Fruit fly (Drosophila melanogaster) whole organism, embryonic: ENCODE results near the gene CG13386.
A peak's percentile ranks its signal among the peaks of the same experiment; 100 is the strongest.

Source experiments
- Asciz ChIP-seq: fragments of 200-800 bp; sonication (Bioruptor generic); optimal IDR thresholded peaks from 2 replicates; lab custom pipeline; 2017; ENCODE audit warnings: missing biosample characterization, mild to moderate bottlenecking, missing genetic modification characterization, missing genetic modification reagents
- BEAF-32 ChIP-seq: fragments of 200-800 bp; sonication (Bioruptor generic); optimal IDR thresholded peaks from 3 replicates; lab custom pipeline; 2017; ENCODE audit warnings: missing biosample characterization, missing genetic modification characterization, mild to moderate bottlenecking, moderate library complexity, missing genetic modification reagents
- Bgb ChIP-seq: fragments of 200-800 bp; sonication (Bioruptor generic); IDR thresholded peaks from 2 replicates; pipeline ENCODE4 v1.3.6; 2022; ENCODE audit warnings: missing biosample characterization, missing genetic modification characterization; ENCODE audit not compliant: partially characterized antibody
- CG11504 ChIP-seq: fragments of 200-800 bp; sonication (Bioruptor generic); optimal IDR thresholded peaks from 3 replicates; lab custom pipeline; 2019; ENCODE audit warnings: missing biosample characterization, mild to moderate bottlenecking, missing genetic modification characterization, moderate library complexity
- CG12659 ChIP-seq: fragments of 200-800 bp; sonication (Bioruptor generic); optimal IDR thresholded peaks from 3 replicates; lab custom pipeline; 2017; ENCODE audit warnings: mild to moderate bottlenecking, missing biosample characterization, missing genetic modification reagents, missing genetic modification characterization
- CG13624 ChIP-seq: fragments of 200-800 bp; sonication (Bioruptor generic); optimal IDR thresholded peaks from 2 replicates; lab custom pipeline; 2016; ENCODE audit warnings: missing biosample characterization, missing genetic modification characterization
- CG14860 ChIP-seq: fragments of 200-800 bp; sonication (Bioruptor generic); IDR thresholded peaks from 3 replicates; pipeline ENCODE4 v1.3.6; 2022; ENCODE audit warnings: missing biosample characterization, missing genetic modification characterization; ENCODE audit not compliant: partially characterized antibody
- CG2120 ChIP-seq: fragments of 200-800 bp; sonication (Bioruptor generic); optimal IDR thresholded peaks from 3 replicates; lab custom pipeline; 2016; ENCODE audit warnings: missing biosample characterization, missing genetic modification characterization
- CG3065 ChIP-seq: fragments of 200-800 bp; sonication (Bioruptor generic); optimal IDR thresholded peaks from 2 replicates; lab custom pipeline; 2016; ENCODE audit warnings: missing biosample characterization, missing genetic modification characterization
- CG33213 ChIP-seq: fragments of 200-800 bp; sonication (Bioruptor generic); optimal IDR thresholded peaks from 3 replicates; lab custom pipeline; 2016; ENCODE audit warnings: missing biosample characterization, missing genetic modification characterization
- CG34376 ChIP-seq: fragments of 200-800 bp; sonication (Bioruptor generic); optimal IDR thresholded peaks from 2 replicates; lab custom pipeline; 2018; ENCODE audit warnings: missing biosample characterization, mild to moderate bottlenecking, missing genetic modification characterization
- CG6654 ChIP-seq: fragments of 200-800 bp; sonication (Bioruptor generic); optimal IDR thresholded peaks from 2 replicates; lab custom pipeline; 2017; ENCODE audit warnings: missing biosample characterization, mild to moderate bottlenecking, missing genetic modification characterization
- CG7357 ChIP-seq: fragments of 200-800 bp; sonication (Bioruptor generic); IDR thresholded peaks from 3 replicates; pipeline ENCODE4 v1.3.6; 2022; ENCODE audit warnings: missing biosample characterization, missing genetic modification characterization
- CG8924 ChIP-seq: fragments of 200-800 bp; optimal IDR thresholded peaks from 3 replicates; lab custom pipeline; 2019; ENCODE audit warnings: missing biosample characterization, mild to moderate bottlenecking, missing genetic modification characterization, moderate library complexity
- CkIIα-i1 ChIP-seq: fragments of 200-800 bp; sonication (Bioruptor generic); IDR thresholded peaks from 2 replicates; pipeline ENCODE4 v1.3.6; 2022; ENCODE audit warnings: missing biosample characterization, missing genetic modification characterization
- CoRest ChIP-seq: fragments of 200-800 bp; sonication (Bioruptor generic); optimal IDR thresholded peaks from 3 replicates; lab custom pipeline; 2018; ENCODE audit warnings: missing biosample characterization, mild to moderate bottlenecking, missing genetic modification characterization, moderate library complexity
- Dll ChIP-seq: fragments of 200-800 bp; sonication (Bioruptor generic); IDR thresholded peaks from 4 replicates; pipeline ENCODE4 v1.3.6; 2022; ENCODE audit warnings: missing biosample characterization, missing genetic modification characterization; ENCODE audit not compliant: partially characterized antibody
- Ets97D ChIP-seq: fragments of 200-800 bp; sonication (Bioruptor generic); optimal IDR thresholded peaks from 3 replicates; lab custom pipeline; 2016; ENCODE audit warnings: missing biosample characterization, missing genetic modification characterization
- HLH4C ChIP-seq: fragments of 200-800 bp; sonication (Bioruptor generic); IDR thresholded peaks from 3 replicates; pipeline ENCODE4 v1.3.6; 2022; ENCODE audit warnings: missing biosample characterization, missing genetic modification characterization; ENCODE audit not compliant: partially characterized antibody
- Kr ChIP-seq: fragments of 200-800 bp; sonication (Bioruptor generic); optimal IDR thresholded peaks from 2 replicates; lab custom pipeline; 2017; ENCODE audit warnings: missing biosample characterization, mild to moderate bottlenecking, missing genetic modification characterization
- PHDP ChIP-seq: fragments of 200-800 bp; sonication (Bioruptor generic); optimal IDR thresholded peaks from 3 replicates; lab custom pipeline; 2018; ENCODE audit warnings: missing biosample characterization, mild to moderate bottlenecking, missing genetic modification characterization, moderate library complexity
- Pdp1 ChIP-seq, 2 experiments: fragments of 200-800 bp; sonication (Bioruptor generic); optimal IDR thresholded peaks; 3 replicates each; lab custom pipeline; 2016; ENCODE audit warnings: missing biosample characterization in 2 of 2, missing genetic modification characterization in 2 of 2, mild to moderate bottlenecking in 1 of 2, moderate library complexity in 1 of 2
- Scr ChIP-seq: fragments of 200-800 bp; sonication (Bioruptor generic); IDR thresholded peaks from 2 replicates; pipeline ENCODE4 v1.3.6; 2022; ENCODE audit warnings: missing biosample characterization, missing genetic modification characterization; ENCODE audit not compliant: partially characterized antibody
- Sox100B ChIP-seq: fragments of 200-800 bp; sonication (Bioruptor generic); optimal IDR thresholded peaks from 3 replicates; lab custom pipeline; 2018; ENCODE audit warnings: missing biosample characterization, mild to moderate bottlenecking, missing genetic modification characterization
- Sox102F ChIP-seq: fragments of 200-800 bp; sonication (Bioruptor generic); optimal IDR thresholded peaks from 2 replicates; lab custom pipeline; 2018; ENCODE audit warnings: missing biosample characterization, mild to moderate bottlenecking, missing genetic modification characterization, moderate library complexity
- Stat92E ChIP-seq, 3 experiments: fragments of >200 bp in 2 of 3; fragments of 200-800 bp in 1 of 3; sonication (Bioruptor generic) in 1 of 3; optimal IDR thresholded peaks; 2 replicates each; lab custom pipeline; 2017 to 2019; ENCODE audit warnings: missing biosample characterization in 3 of 3, missing genetic modification characterization in 3 of 3, mild to moderate bottlenecking in 1 of 3, moderate library complexity in 1 of 3
- abd-A ChIP-seq: fragments of 200-800 bp; sonication (Bioruptor generic); optimal IDR thresholded peaks from 3 replicates; lab custom pipeline; 2019; ENCODE audit warnings: missing biosample characterization, mild to moderate bottlenecking, missing genetic modification characterization, moderate library complexity
- amos ChIP-seq: fragments of 200-800 bp; sonication (Bioruptor generic); IDR thresholded peaks from 2 replicates; pipeline ENCODE4 v1.3.6; 2022; ENCODE audit warnings: missing biosample characterization, missing genetic modification characterization; ENCODE audit not compliant: partially characterized antibody
- ato ChIP-seq: fragments of 200-800 bp; sonication (Bioruptor generic); IDR thresholded peaks from 2 replicates; pipeline ENCODE4 v1.3.6; 2022; ENCODE audit warnings: missing biosample characterization, missing genetic modification characterization; ENCODE audit not compliant: partially characterized antibody
- bowl ChIP-seq: fragments of 200-800 bp; sonication (Bioruptor generic); IDR thresholded peaks from 2 replicates; pipeline ENCODE4 v1.3.6; 2022; ENCODE audit warnings: missing biosample characterization, missing genetic modification characterization
- cad ChIP-seq: fragments of >200 bp; optimal IDR thresholded peaks from 2 replicates; lab custom pipeline; 2017; ENCODE audit warnings: missing biosample characterization, missing genetic modification characterization
- exex ChIP-seq: fragments of 200-800 bp; sonication (Bioruptor generic); optimal IDR thresholded peaks from 4 replicates; lab custom pipeline; 2018; ENCODE audit warnings: missing biosample characterization, mild to moderate bottlenecking, missing genetic modification characterization, moderate library complexity
- fd96Cb ChIP-seq: fragments of 200-800 bp; sonication (Bioruptor generic); optimal IDR thresholded peaks from 2 replicates; lab custom pipeline; 2018; ENCODE audit warnings: missing biosample characterization, mild to moderate bottlenecking, missing genetic modification characterization, moderate library complexity
- hbn ChIP-seq: fragments of 200-800 bp; sonication (Bioruptor generic); IDR thresholded peaks from 2 replicates; pipeline ENCODE4 v1.3.6; 2022; ENCODE audit warnings: missing biosample characterization, missing genetic modification characterization; ENCODE audit not compliant: partially characterized antibody
- her ChIP-seq: fragments of 200-800 bp; sonication (Bioruptor generic); optimal IDR thresholded peaks from 2 replicates; lab custom pipeline; 2016; ENCODE audit warnings: missing biosample characterization, missing genetic modification characterization
- kay ChIP-seq: fragments of 200-800 bp; sonication (Bioruptor generic); optimal IDR thresholded peaks from 2 replicates; lab custom pipeline; 2016; ENCODE audit warnings: missing biosample characterization, missing genetic modification characterization
- mirr ChIP-seq: fragments of 200-800 bp; sonication (Bioruptor generic); optimal IDR thresholded peaks from 3 replicates; lab custom pipeline; 2018; ENCODE audit warnings: missing biosample characterization, mild to moderate bottlenecking, missing genetic modification characterization
- mld ChIP-seq: fragments of 200-800 bp; sonication (Bioruptor generic); IDR thresholded peaks from 3 replicates; pipeline ENCODE4 v1.3.6; 2022; ENCODE audit warnings: missing biosample characterization, missing genetic modification characterization; ENCODE audit not compliant: partially characterized antibody
- ranshi ChIP-seq: fragments of 200-800 bp; sonication (Bioruptor generic); IDR thresholded peaks from 2 replicates; pipeline ENCODE4 v1.3.6; 2022; ENCODE audit warnings: missing biosample characterization, missing genetic modification characterization
- row ChIP-seq: fragments of 200-800 bp; sonication (Bioruptor generic); IDR thresholded peaks from 3 replicates; pipeline ENCODE4 v1.3.6; 2022; ENCODE audit warnings: missing biosample characterization, missing genetic modification characterization
- sd ChIP-seq: fragments of 200-800 bp; sonication (Bioruptor generic); optimal IDR thresholded peaks from 3 replicates; lab custom pipeline; 2018; ENCODE audit warnings: missing biosample characterization, mild to moderate bottlenecking, missing genetic modification characterization, moderate library complexity
- sens-2 ChIP-seq: fragments of 200-800 bp; sonication (Bioruptor generic); IDR thresholded peaks from 2 replicates; pipeline ENCODE4 v1.3.6; 2022; ENCODE audit warnings: missing biosample characterization, missing genetic modification characterization
- sna ChIP-seq: fragments of 200-800 bp; sonication (Bioruptor generic); IDR thresholded peaks from 2 replicates; pipeline ENCODE4 v1.3.6; 2022; ENCODE audit warnings: missing biosample characterization, missing genetic modification characterization; ENCODE audit not compliant: partially characterized antibody
- so ChIP-seq: fragments of 200-800 bp; sonication (Bioruptor generic); IDR thresholded peaks from 3 replicates; pipeline ENCODE4 v1.3.6; 2022; ENCODE audit warnings: missing biosample characterization, missing genetic modification characterization
- tgo ChIP-seq: fragments of 200-800 bp; sonication (Bioruptor generic); IDR thresholded peaks from 3 replicates; pipeline ENCODE4 v1.3.6; 2022; ENCODE audit warnings: missing biosample characterization, missing genetic modification characterization
- ttk ChIP-seq: fragments of 200-800 bp; sonication (Bioruptor generic); IDR thresholded peaks from 2 replicates; pipeline ENCODE4 v2.1.2; 2022; ENCODE audit warnings: missing biosample characterization, missing genetic modification characterization
- unc-4 ChIP-seq: fragments of 200-800 bp; sonication (Bioruptor generic); IDR thresholded peaks from 2 replicates; pipeline ENCODE4 v1.3.6; 2022; ENCODE audit warnings: missing biosample characterization, missing genetic modification characterization; ENCODE audit not compliant: partially characterized antibody
- unpg ChIP-seq: fragments of 200-800 bp; sonication (Bioruptor generic); optimal IDR thresholded peaks from 3 replicates; lab custom pipeline; 2018; ENCODE audit warnings: missing biosample characterization, mild to moderate bottlenecking, missing genetic modification characterization, moderate library complexity
- zen ChIP-seq: fragments of 200-800 bp; sonication (Bioruptor generic); optimal IDR thresholded peaks from 3 replicates; lab custom pipeline; 2018; ENCODE audit warnings: missing biosample characterization, mild to moderate bottlenecking, missing genetic modification characterization, moderate library complexity

CG13386 gene

DNA sequence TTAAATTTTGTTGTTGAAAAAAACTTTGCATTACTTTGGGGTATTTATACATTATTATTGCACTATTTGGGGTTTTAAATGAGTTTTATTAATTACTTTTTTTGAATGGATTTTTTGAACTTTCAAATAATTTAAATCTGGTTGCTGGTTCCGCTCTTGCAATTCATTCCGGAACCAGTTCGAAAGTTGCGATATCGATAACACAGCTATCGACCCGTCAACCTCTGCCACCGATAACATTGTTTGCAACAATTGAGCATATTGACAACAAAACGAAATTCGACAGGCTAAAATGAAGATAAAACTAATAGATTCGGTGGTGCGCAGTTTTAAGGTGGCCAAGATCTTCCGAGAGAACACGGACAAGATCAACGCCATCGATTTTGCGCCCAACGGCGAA, 24.6 kb upstream of the CG13386 start, which contains the start of gene Wdr82 (continued):
- TF ChIP-seq Sox100B (GFP tag; lab: Kevin White, UChicago) (no peak), CkIIα-i1 (GFP tag; lab: Robert Waterston, UW) (no peak), Bgb (GFP tag; lab: Robert Waterston, UW) (peak; percentile 68; the same call in 1 of the 2 replicates), fd96Cb (no peak), mld (GFP tag; lab: Robert Waterston, UW) (peak; percentile 59; the same call in 1 of the 3 replicates), row (peak; percentile 41; the same call in 1 of the 3 replicates), CG12659 (GFP tag; lab: Kevin White, UChicago) (no peak), CG13624 (GFP tag; lab: Kevin White, UChicago) (no peak), Stat92E (GFP tag; optimal IDR thresholded peaks at IDR 0.05; lab: Kevin White, UChicago) (no peak), her (GFP tag; lab: Kevin White, UChicago) (no peak), hbn (GFP tag; lab: Robert Waterston, UW) (peak; percentile 61), Pdp1 (GFP tag; optimal IDR thresholded peaks at IDR 0.05; lab: Kevin White, UChicago) (no peak), Sox102F (no peak), Ets97D (GFP tag; lab: Kevin White, UChicago) (peak; percentile 7), unpg (GFP tag; lab: Kevin White, UChicago) (no peak), CG33213 (GFP tag; lab: Kevin White, UChicago) (no peak), sd (tag; lab: Kevin White, UChicago) (no peak), cad (GFP tag; lab: Kevin White, UChicago) (no peak), Dll (GFP tag; lab: Robert Waterston, UW) (peak; percentile 77), abd-A (tag; lab: Kevin White, UChicago) (no peak), kay (GFP tag; lab: Kevin White, UChicago) (no peak), Kr (GFP tag; lab: Kevin White, UChicago) (no peak), sens-2 (GFP tag; lab: Robert Waterston, UW) (no peak), CG8924 (tag; lab: Kevin White, UChicago) (no peak), exex (tag; lab: Kevin White, UChicago) (peak; percentile 7), CG6654 (no peak), CG7357 (no peak), CG2120 (GFP tag; lab: Kevin White, UChicago) (no peak), amos (GFP tag; lab: Robert Waterston, UW) (peak; percentile 77), unc-4 (GFP tag; lab: Robert Waterston, UW) (peak; percentile 76), zen (tag; lab: Kevin White, UChicago) (no peak), ttk (GFP tag; lab: Robert Waterston, UW) (no peak), CG14860 (peak; percentile 62), CG11504 (tag; lab: Kevin White, UChicago) (peak; percentile 77), Scr (GFP tag; lab: Robert Waterston, UW) (peak; percentile 75), bowl (no peak), ranshi (GFP tag; lab: Robert Waterston, UW) (no peak), BEAF-32 (peak; percentile 65), mirr (no peak), tgo (GFP tag; lab: Robert Waterston, UW) (no peak), CoRest (tag; lab: Kevin White, UChicago) (no peak), CG34376 (GFP tag; lab: Kevin White, UChicago) (no peak), HLH4C (GFP tag; lab: Robert Waterston, UW) (peak; percentile 84), sna (peak; percentile 73), ato (GFP tag; lab: Robert Waterston, UW) (peak; percentile 83), so (GFP tag; lab: Robert Waterston, UW) (no peak), CG3065 (GFP tag; lab: Kevin White, UChicago) (no peak), PHDP (tag; lab: Kevin White, UChicago) (no peak), Asciz (no peak)
